Fruit fly (Drosophila melanogaster) whole organism, embryonic: ENCODE results near the gene CG1136.

Source experiments
- Abd-B ChIP-seq: fragments of 200-800 bp; sonication (Bioruptor generic); optimal IDR thresholded peaks from 2 replicates; lab custom pipeline; 2018; ENCODE audit warnings: missing biosample characterization, mild to moderate bottlenecking, missing genetic modification characterization, moderate library complexity
- Aef1 ChIP-seq: fragments of 200-800 bp; sonication (Bioruptor generic); IDR thresholded peaks from 3 replicates; pipeline ENCODE4 v1.3.6; 2022; ENCODE audit warnings: missing biosample characterization, missing genetic modification characterization
- B-H2 ChIP-seq: fragments of 200-800 bp; sonication (Bioruptor generic); optimal IDR thresholded peaks from 2 replicates; lab custom pipeline; 2018; ENCODE audit warnings: missing biosample characterization, mild to moderate bottlenecking, missing genetic modification characterization
- CG11398 ChIP-seq: fragments of 200-800 bp; sonication (Bioruptor generic); optimal IDR thresholded peaks from 2 replicates; lab custom pipeline; 2016; ENCODE audit warnings: missing biosample characterization, missing genetic modification characterization
- CG11504 ChIP-seq: fragments of 200-800 bp; sonication (Bioruptor generic); optimal IDR thresholded peaks from 3 replicates; lab custom pipeline; 2019; ENCODE audit warnings: missing biosample characterization, mild to moderate bottlenecking, missing genetic modification characterization, moderate library complexity
- CG13287 ChIP-seq: fragments of 200-800 bp; sonication (Bioruptor generic); IDR thresholded peaks from 2 replicates; pipeline ENCODE4 v1.3.6; 2022; ENCODE audit warnings: missing biosample characterization, missing genetic modification characterization; ENCODE audit not compliant: partially characterized antibody
- CG13894 ChIP-seq: fragments of 200-800 bp; sonication (Bioruptor generic); optimal IDR thresholded peaks from 3 replicates; lab custom pipeline; 2018; ENCODE audit warnings: missing biosample characterization, mild to moderate bottlenecking, missing genetic modification characterization, moderate library complexity
- CG1602 ChIP-seq: fragments of 200-800 bp; sonication (Bioruptor generic); optimal IDR thresholded peaks from 3 replicates; lab custom pipeline; 2016; ENCODE audit warnings: missing biosample characterization, missing genetic modification characterization
- CG1647 ChIP-seq: fragments of 200-800 bp; sonication (Bioruptor generic); optimal IDR thresholded peaks from 3 replicates; lab custom pipeline; 2016; ENCODE audit warnings: missing biosample characterization, missing genetic modification characterization
- CG18011 ChIP-seq: fragments of 200-800 bp; sonication (Bioruptor generic); optimal IDR thresholded peaks from 2 replicates; lab custom pipeline; 2017; ENCODE audit warnings: missing biosample characterization, missing genetic modification characterization, mild to moderate bottlenecking, moderate library complexity, missing genotype
- CG2116 ChIP-seq: fragments of 200-800 bp; sonication (Bioruptor generic); optimal IDR thresholded peaks from 3 replicates; lab custom pipeline; 2018; ENCODE audit warnings: missing biosample characterization, mild to moderate bottlenecking, missing genetic modification characterization
- CG2678 ChIP-seq: fragments of 200-800 bp; sonication (Bioruptor generic); optimal IDR thresholded peaks from 3 replicates; lab custom pipeline; 2019; ENCODE audit warnings: missing biosample characterization, mild to moderate bottlenecking, missing genetic modification characterization, moderate library complexity
- CG30020 ChIP-seq: fragments of 200-800 bp; optimal IDR thresholded peaks from 2 replicates; lab custom pipeline; 2019; ENCODE audit warnings: missing biosample characterization, mild to moderate bottlenecking, missing genetic modification characterization, moderate library complexity
- CG3065 ChIP-seq: fragments of 200-800 bp; sonication (Bioruptor generic); optimal IDR thresholded peaks from 2 replicates; lab custom pipeline; 2016; ENCODE audit warnings: missing biosample characterization, missing genetic modification characterization
- CG31441 ChIP-seq: fragments of 200-800 bp; sonication (Bioruptor generic); IDR thresholded peaks from 2 replicates; pipeline ENCODE4 v1.3.6; 2022; ENCODE audit warnings: missing biosample characterization, missing genetic modification characterization
- CG7357 ChIP-seq: fragments of 200-800 bp; sonication (Bioruptor generic); IDR thresholded peaks from 3 replicates; pipeline ENCODE4 v1.3.6; 2022; ENCODE audit warnings: missing biosample characterization, missing genetic modification characterization
- CG7372 ChIP-seq: fragments of 200-800 bp; sonication (Bioruptor generic); IDR thresholded peaks from 2 replicates; pipeline ENCODE4 v1.3.6; 2022; ENCODE audit warnings: missing biosample characterization, missing genetic modification characterization
- CG8765 ChIP-seq: fragments of 200-800 bp; sonication (Bioruptor generic); IDR thresholded peaks from 2 replicates; pipeline ENCODE4 v1.3.6; 2022; ENCODE audit warnings: missing biosample characterization, missing genetic modification characterization
- Deaf1 ChIP-seq: fragments of 200-800 bp; optimal IDR thresholded peaks from 3 replicates; lab custom pipeline; 2019; ENCODE audit warnings: missing biosample characterization, mild to moderate bottlenecking, missing genetic modification characterization, moderate library complexity
- Dip3 ChIP-seq: fragments of 200-800 bp; sonication (Bioruptor generic); optimal IDR thresholded peaks from 3 replicates; lab custom pipeline; 2016; ENCODE audit warnings: missing biosample characterization, missing genetic modification characterization
- Dll ChIP-seq: fragments of 200-800 bp; sonication (Bioruptor generic); IDR thresholded peaks from 4 replicates; pipeline ENCODE4 v1.3.6; 2022; ENCODE audit warnings: missing biosample characterization, missing genetic modification characterization; ENCODE audit not compliant: partially characterized antibody
- Fer1 ChIP-seq: fragments of 200-800 bp; sonication (Bioruptor generic); optimal IDR thresholded peaks from 2 replicates; lab custom pipeline; 2017; ENCODE audit warnings: missing biosample characterization, mild to moderate bottlenecking, missing genetic modification characterization
- Gug ChIP-seq: fragments of 200-800 bp; sonication (Bioruptor generic); IDR thresholded peaks from 4 replicates; pipeline ENCODE4 v1.3.6; 2022; ENCODE audit warnings: missing biosample characterization, missing genetic modification characterization
- Neu2 ChIP-seq: fragments of 200-800 bp; sonication (Bioruptor generic); optimal IDR thresholded peaks from 3 replicates; lab custom pipeline; 2016; ENCODE audit warnings: missing biosample characterization, missing genetic modification characterization, borderline replicate concordance
- Pdp1 ChIP-seq, 2 experiments: fragments of 200-800 bp; sonication (Bioruptor generic); optimal IDR thresholded peaks; 3 replicates each; lab custom pipeline; 2016; ENCODE audit warnings: missing biosample characterization in 2 of 2, missing genetic modification characterization in 2 of 2, mild to moderate bottlenecking in 1 of 2, moderate library complexity in 1 of 2
- Scr ChIP-seq: fragments of 200-800 bp; sonication (Bioruptor generic); IDR thresholded peaks from 2 replicates; pipeline ENCODE4 v1.3.6; 2022; ENCODE audit warnings: missing biosample characterization, missing genetic modification characterization; ENCODE audit not compliant: partially characterized antibody
- az2 ChIP-seq: fragments of 200-800 bp; sonication (Bioruptor generic); optimal IDR thresholded peaks from 3 replicates; lab custom pipeline; 2016; ENCODE audit warnings: missing biosample characterization, missing genetic modification characterization
- chm ChIP-seq: fragments of 200-800 bp; sonication (Bioruptor generic); IDR thresholded peaks from 2 replicates; pipeline ENCODE4 v1.3.6; 2022; ENCODE audit warnings: missing biosample characterization, missing genetic modification characterization
- cwo ChIP-seq: fragments of 200-800 bp; sonication (Bioruptor generic); optimal IDR thresholded peaks from 3 replicates; lab custom pipeline; 2017; ENCODE audit warnings: missing biosample characterization, missing genetic modification characterization, mild to moderate bottlenecking, moderate library complexity, missing genetic modification reagents
- esg ChIP-seq: fragments of 200-800 bp; sonication (Bioruptor generic); conservative IDR thresholded peaks from 2 replicates; pipeline ENCODE4 v1.3.6; 2022; ENCODE audit warnings: missing biosample characterization, missing genetic modification characterization
- gce ChIP-seq: fragments of 200-800 bp; sonication (Bioruptor generic); IDR thresholded peaks from 3 replicates; pipeline ENCODE4 v1.3.6; 2022; ENCODE audit warnings: missing biosample characterization, missing genetic modification characterization
- hb ChIP-seq: fragments of 200-800 bp; sonication (Bioruptor generic); IDR thresholded peaks from 3 replicates; pipeline ENCODE4 v1.3.6; 2022; ENCODE audit warnings: missing biosample characterization, missing genetic modification characterization; ENCODE audit not compliant: partially characterized antibody
- her ChIP-seq: fragments of 200-800 bp; sonication (Bioruptor generic); optimal IDR thresholded peaks from 2 replicates; lab custom pipeline; 2016; ENCODE audit warnings: missing biosample characterization, missing genetic modification characterization
- ind ChIP-seq: fragments of 200-800 bp; sonication (Bioruptor generic); optimal IDR thresholded peaks from 3 replicates; lab custom pipeline; 2016; ENCODE audit warnings: missing biosample characterization, missing genetic modification characterization
- jumu ChIP-seq: fragments of 200-800 bp; sonication (Bioruptor generic); optimal IDR thresholded peaks from 3 replicates; lab custom pipeline; 2016; ENCODE audit warnings: missing biosample characterization, missing genetic modification characterization
- kay ChIP-seq: fragments of 200-800 bp; sonication (Bioruptor generic); optimal IDR thresholded peaks from 2 replicates; lab custom pipeline; 2016; ENCODE audit warnings: missing biosample characterization, missing genetic modification characterization
- lilli ChIP-seq: fragments of 200-800 bp; sonication (Bioruptor generic); optimal IDR thresholded peaks from 3 replicates; lab custom pipeline; 2016; ENCODE audit warnings: missing biosample characterization, missing genetic modification characterization
- nau ChIP-seq: fragments of 200-800 bp; sonication (Bioruptor generic); optimal IDR thresholded peaks from 3 replicates; lab custom pipeline; 2017; ENCODE audit warnings: missing biosample characterization, mild to moderate bottlenecking, missing genetic modification characterization, missing genetic modification reagents
- nmo ChIP-seq: fragments of 200-800 bp; sonication (Bioruptor generic); optimal IDR thresholded peaks from 2 replicates; lab custom pipeline; 2018; ENCODE audit warnings: missing biosample characterization, mild to moderate bottlenecking, missing genetic modification characterization, moderate library complexity
- otp ChIP-seq: fragments of 200-800 bp; sonication (Bioruptor generic); IDR thresholded peaks from 3 replicates; pipeline ENCODE4, ENCODE4 v1.3.6; 2022; ENCODE audit warnings: missing biosample characterization, missing genetic modification characterization
- pb ChIP-seq: fragments of 200-800 bp; sonication (Bioruptor generic); optimal IDR thresholded peaks from 3 replicates; lab custom pipeline; 2016; ENCODE audit warnings: missing biosample characterization, missing genetic modification characterization
- pnt ChIP-seq: fragments of 200-800 bp; sonication (Bioruptor generic); optimal IDR thresholded peaks from 3 replicates; lab custom pipeline; 2016; ENCODE audit warnings: missing biosample characterization, missing genetic modification characterization
- pzg ChIP-seq: fragments of 200-800 bp; sonication (Bioruptor generic); optimal IDR thresholded peaks from 3 replicates; lab custom pipeline; 2018; ENCODE audit warnings: missing biosample characterization, mild to moderate bottlenecking, missing genetic modification characterization, moderate library complexity
- row ChIP-seq: fragments of 200-800 bp; sonication (Bioruptor generic); IDR thresholded peaks from 3 replicates; pipeline ENCODE4 v1.3.6; 2022; ENCODE audit warnings: missing biosample characterization, missing genetic modification characterization
- tll ChIP-seq, 2 experiments: fragments of 200-800 bp in 1 of 2; fragments of >200 bp in 1 of 2; sonication (Bioruptor generic) in 1 of 2; optimal IDR thresholded peaks; 2 replicates each; lab custom pipeline; 2017 to 2019; ENCODE audit warnings: missing biosample characterization in 2 of 2, missing genetic modification characterization in 2 of 2, mild to moderate bottlenecking in 1 of 2, moderate library complexity in 1 of 2
- trem ChIP-seq: fragments of 200-800 bp; optimal IDR thresholded peaks from 3 replicates; lab custom pipeline; 2019; ENCODE audit warnings: missing biosample characterization, mild to moderate bottlenecking, missing genetic modification characterization, moderate library complexity
- tup ChIP-seq: fragments of 200-800 bp; sonication (Bioruptor generic); optimal IDR thresholded peaks from 2 replicates; lab custom pipeline; 2016; ENCODE audit warnings: missing biosample characterization, mild to moderate bottlenecking, missing genetic modification characterization, moderate library complexity
- vvl ChIP-seq: fragments of 200-800 bp; sonication (Bioruptor generic); IDR thresholded peaks from 2 replicates; pipeline ENCODE4 v1.3.6; 2022; ENCODE audit warnings: missing biosample characterization, missing genetic modification characterization

CG1136 gene

DNA sequence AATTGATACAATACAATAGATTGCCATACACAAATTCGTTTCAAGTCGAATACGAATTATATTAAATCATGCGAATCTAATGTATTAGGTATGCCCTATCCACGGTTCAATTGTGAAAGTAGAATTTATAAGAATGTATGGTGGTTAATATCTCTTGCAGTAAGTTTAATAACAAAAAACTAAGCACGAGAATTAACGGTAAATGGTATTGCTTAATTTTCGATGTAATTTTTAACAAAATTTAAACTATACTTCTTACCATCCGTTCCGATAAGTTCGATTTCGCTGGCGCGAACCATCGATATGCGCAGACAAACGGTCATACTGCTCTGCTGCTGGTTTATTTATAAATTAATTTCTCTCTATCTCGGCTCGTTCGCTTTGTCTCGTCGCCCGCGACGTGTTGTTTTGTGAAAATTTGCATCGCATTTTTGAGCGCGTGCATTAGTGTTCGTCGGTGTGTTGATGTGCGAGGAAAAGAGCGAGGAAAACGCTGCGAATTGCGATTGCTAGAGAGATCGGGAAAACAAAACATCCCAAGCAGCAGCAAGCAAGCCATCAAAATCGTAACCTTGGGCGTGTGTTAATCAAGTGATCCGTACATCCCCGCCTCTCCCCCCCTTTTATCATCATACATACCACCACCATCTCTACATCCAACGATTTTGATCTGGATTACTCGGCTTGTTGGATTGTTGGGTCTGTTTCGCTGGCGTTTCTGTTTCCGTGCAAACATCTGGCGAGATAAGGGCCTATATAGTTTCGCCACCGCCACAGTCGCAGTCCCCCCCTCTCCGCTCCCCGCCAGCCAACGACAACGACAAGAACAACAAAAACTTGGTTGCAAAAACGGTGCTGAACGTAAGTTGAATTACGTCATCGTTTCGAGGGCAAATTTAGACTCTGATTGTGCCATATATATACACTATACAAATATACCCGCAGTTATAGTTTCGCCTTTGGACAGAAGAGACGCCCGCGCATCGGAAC lies 57.2 kb downstream of the CG1136 start, which contains the start of gene Fit1 (continued):
- TF ChIP-seq tup (GFP tag; lab: Kevin White, UChicago) (no peak), nau (GFP tag; lab: Kevin White, UChicago) (peak; percentile 37), esg (GFP tag; lab: Robert Waterston, UW) (no peak), CG13894 (peak; percentile 70), jumu (no peak), CG11398 (GFP tag; lab: Kevin White, UChicago) (no peak), CG3065 (GFP tag; lab: Kevin White, UChicago) (no peak), CG18011 (no peak), her (GFP tag; lab: Kevin White, UChicago) (no peak), pnt (GFP tag; lab: Kevin White, UChicago) (no peak), cwo (GFP tag; lab: Kevin White, UChicago) (peak; percentile 63), gce (GFP tag; lab: Robert Waterston, UW) (no peak), CG2116 (GFP tag; lab: Kevin White, UChicago) (peak; percentile 25), az2 (GFP tag; lab: Kevin White, UChicago) (no peak), kay (GFP tag; lab: Kevin White, UChicago) (no peak), CG30020 (tag; lab: Kevin White, UChicago) (peak; percentile 12), hb (GFP tag; lab: Robert Waterston, UW) (peak; percentile 57; the same call in 1 of the 3 replicates), Fer1 (peak; percentile 35), Dll (GFP tag; lab: Robert Waterston, UW) (peak; percentile 47; the same call in 2 of the 4 replicates), vvl (peak; percentile 60), Aef1 (GFP tag; lab: Robert Waterston, UW) (peak; percentile 58), CG31441 (GFP tag; lab: Robert Waterston, UW) (no peak), Neu2 (GFP tag; lab: Kevin White, UChicago) (no peak), CG1602 (GFP tag; lab: Kevin White, UChicago) (no peak), pb (GFP tag; lab: Kevin White, UChicago) (no peak), CG8765 (GFP tag; lab: Robert Waterston, UW) (no peak), ind (GFP tag; lab: Kevin White, UChicago) (no peak), tll (GFP tag; optimal IDR thresholded peaks at IDR 0.05; lab: Kevin White, UChicago) (no peak), CG7372 (GFP tag; lab: Robert Waterston, UW) (no peak), otp (GFP tag; lab: Robert Waterston, UW) (no peak), trem (tag; lab: Kevin White, UChicago) (peak; percentile 5), CG2678 (tag; lab: Kevin White, UChicago) (peak; percentile 14), chm (peak; percentile 48; the same call in 1 of the 2 replicates), pzg (GFP tag; lab: Kevin White, UChicago) (peak; percentile 54), Abd-B (GFP tag; lab: Kevin White, UChicago) (no peak), B-H2 (no peak), Gug (no peak), row (GFP tag; lab: Robert Waterston, UW) (peak; percentile 28; the same call in 2 of the 3 replicates), lilli (no peak), nmo (GFP tag; lab: Kevin White, UChicago) (no peak), Scr (peak; percentile 53), Deaf1 (peak; percentile 52), Pdp1 (GFP tag; optimal IDR thresholded peaks at IDR 0.05; lab: Kevin White, UChicago) (peak in 1 of 2 experiments; percentile 95), CG1647 (GFP tag; lab: Kevin White, UChicago) (peak; percentile 32), CG7357 (GFP tag; lab: Robert Waterston, UW) (0 out of 3 replicates have a peak, but pooled peaks have one; percentile 18), Dip3 (GFP tag; lab: Kevin White, UChicago) (no peak), CG13287 (GFP tag; lab: Robert Waterston, UW) (peak; percentile 50), CG11504 (tag; lab: Kevin White, UChicago) (no peak)
